Worm (Caenorhabditis elegans): ENCODE measurements around the gene nlp-51.

nlp-51 gene

DNA sequence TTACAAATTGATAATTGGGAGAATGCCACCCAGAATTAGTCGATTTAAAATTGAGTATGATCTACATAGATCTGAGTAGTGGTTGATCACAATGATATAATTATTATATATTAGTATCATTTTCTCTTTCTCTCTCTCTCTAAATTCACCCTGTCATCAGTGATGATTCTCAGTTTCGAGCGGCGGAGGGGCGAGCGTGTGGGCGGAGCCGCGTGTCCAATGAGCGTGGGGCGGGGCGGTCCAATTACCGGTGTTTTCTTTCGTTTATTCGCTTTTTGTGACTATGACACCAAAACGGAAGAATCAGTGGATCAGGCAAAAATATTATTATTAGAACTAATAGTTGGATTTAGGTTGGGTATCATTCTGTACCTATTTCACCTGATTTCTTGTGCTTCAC, 39.5 kb downstream of the nlp-51 start:
- TF ChIP-seq klf-2 (GFP tag; conservative IDR thresholded peaks at IDR 0.05) (no peak), ztf-29 (GFP tag; IDR thresholded peaks at IDR 0.05) (no peak), med-1 (GFP tag; optimal IDR thresholded peaks at IDR 0.05; ENCODE audit: insufficient read depth) (no peak), ztf-23 (GFP tag; IDR thresholded peaks at IDR 0.05) (no peak), T22C8.4 (GFP tag; IDR thresholded peaks at IDR 0.05) (no peak), tab-1 (GFP tag; IDR thresholded peaks at IDR 0.05) (no peak), flt-1 (GFP tag; IDR thresholded peaks at IDR 0.05) (no peak), cog-1 (tag; optimal IDR thresholded peaks at IDR 0.05) (no peak), ref-1 (GFP tag; conservative IDR thresholded peaks at IDR 0.05) (no peak)

DNA sequence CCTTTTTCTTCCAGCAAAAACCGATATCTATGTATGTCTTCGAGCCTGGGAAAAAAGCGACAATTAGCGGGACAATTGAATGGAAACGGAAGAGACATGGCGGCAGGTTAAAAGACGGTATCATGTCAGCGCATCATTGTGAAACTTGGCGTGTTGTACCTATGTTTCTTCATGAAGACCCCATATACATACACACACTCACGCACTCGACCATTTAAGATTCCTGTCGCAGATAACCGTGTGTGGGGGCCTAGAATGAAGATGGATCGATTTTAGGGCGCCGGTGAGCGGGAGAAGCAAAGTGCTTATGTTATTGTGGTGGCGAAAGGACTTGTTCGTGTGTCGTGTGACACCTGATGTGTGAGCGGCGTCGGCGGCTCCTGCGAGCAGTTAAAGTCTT, 42.6 kb downstream of the nlp-51 start:
- TF ChIP-seq ztf-29 (GFP tag; IDR thresholded peaks at IDR 0.05) (no peak), cog-1 (tag; optimal IDR thresholded peaks at IDR 0.05) (no peak), T22C8.4 (GFP tag; IDR thresholded peaks at IDR 0.05) (no peak), med-1 (GFP tag; optimal IDR thresholded peaks at IDR 0.05; ENCODE audit: insufficient read depth) (no peak)

DNA sequence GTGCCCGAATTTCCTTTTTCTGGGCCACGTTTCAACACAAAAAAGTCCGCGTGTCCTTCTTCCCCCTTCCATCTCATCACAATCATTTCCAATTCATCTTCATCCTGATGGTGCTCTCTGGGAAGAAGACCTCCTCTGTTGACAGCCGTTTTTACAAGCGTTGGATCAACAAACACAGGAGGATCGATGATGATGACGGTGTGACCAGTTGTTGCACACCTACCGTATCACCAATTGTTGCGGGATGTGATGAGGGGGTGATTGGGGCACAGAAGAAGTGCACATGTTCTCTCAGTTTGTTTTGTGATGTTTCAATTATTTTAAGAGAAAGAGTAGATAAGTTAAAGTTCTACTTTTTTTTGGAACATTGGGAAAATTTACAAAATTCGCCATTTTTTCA, 44.0 kb downstream of the nlp-51 start:
- TF ChIP-seq ztf-29 (GFP tag; IDR thresholded peaks at IDR 0.05) (no peak), cog-1 (tag; optimal IDR thresholded peaks at IDR 0.05) (no peak), ztf-23 (GFP tag; IDR thresholded peaks at IDR 0.05) (no peak), ref-1 (GFP tag; conservative IDR thresholded peaks at IDR 0.05) (no peak)

DNA sequence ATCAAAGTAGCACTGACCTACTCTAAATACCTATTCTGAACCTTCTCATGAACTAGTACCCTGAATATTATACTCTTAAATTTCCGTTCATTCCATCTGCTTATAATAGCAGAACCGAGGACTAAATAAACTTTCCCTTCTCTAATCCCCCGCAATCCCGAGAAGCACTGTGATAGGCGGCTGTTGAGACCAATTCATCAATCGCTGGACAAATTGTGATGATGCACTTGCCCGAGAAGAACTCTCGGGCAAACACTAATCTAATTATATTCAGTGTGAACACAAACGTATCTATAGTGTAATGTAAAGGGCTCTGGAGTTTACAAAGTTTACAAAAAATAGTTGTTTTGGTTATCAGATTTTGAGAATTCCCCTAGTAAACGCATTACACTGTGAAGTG, 44.6 kb downstream of the nlp-51 start:
- TF ChIP-seq cog-1 (tag; optimal IDR thresholded peaks at IDR 0.05) (no peak), T22C8.4 (GFP tag; IDR thresholded peaks at IDR 0.05) (no peak), ref-1 (GFP tag; conservative IDR thresholded peaks at IDR 0.05) (no peak), klf-2 (GFP tag; conservative IDR thresholded peaks at IDR 0.05) (no peak), ztf-29 (GFP tag; IDR thresholded peaks at IDR 0.05) (no peak), ztf-23 (GFP tag; IDR thresholded peaks at IDR 0.05) (no peak), flt-1 (GFP tag; IDR thresholded peaks at IDR 0.05) (no peak), med-1 (GFP tag; optimal IDR thresholded peaks at IDR 0.05; ENCODE audit: insufficient read depth) (no peak), tab-1 (GFP tag; IDR thresholded peaks at IDR 0.05) (no peak)

DNA sequence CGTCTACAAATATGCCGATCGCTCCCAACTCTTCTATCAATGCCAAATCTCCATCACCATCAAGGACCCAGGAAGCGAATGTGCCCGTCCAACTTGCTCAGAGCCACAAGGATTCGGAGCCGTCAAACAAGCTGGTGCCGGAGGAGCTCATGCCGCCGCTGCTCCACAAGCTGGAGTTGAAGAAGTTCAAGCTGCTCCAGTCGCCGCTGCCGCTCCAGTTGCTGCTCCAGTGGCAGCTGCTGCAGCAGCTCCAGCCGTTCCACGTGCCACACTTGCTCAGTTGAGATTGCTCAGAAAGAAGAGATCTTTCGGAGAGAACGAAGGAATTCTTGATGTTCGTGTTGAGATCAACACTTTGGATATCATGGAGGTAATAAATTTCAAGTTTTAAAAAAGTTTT, 48.7 kb downstream of the nlp-51 start:
- TF ChIP-seq med-1 (GFP tag; optimal IDR thresholded peaks at IDR 0.05; ENCODE audit: insufficient read depth): no peak
- no peak for TF ChIP-seq flt-1 (GFP tag; IDR thresholded peaks at IDR 0.05)
- no peak for TF ChIP-seq ztf-29 (GFP tag; IDR thresholded peaks at IDR 0.05)
- TF ChIP-seq ztf-23 (GFP tag; IDR thresholded peaks at IDR 0.05): no peak
